Worm (Caenorhabditis elegans): ENCODE results near the gene Y17G7B.21.

Gene Y17G7B.21

ce11 chrII:12006575-12007098 lies 29.2 kb upstream of the Y17G7B.21 start, which contains the start of gene mcm-2 (continued):
- TF ChIP-seq K12H6.12 (tag; optimal IDR thresholded peaks at IDR 0.05) (no peak), egl-18 (GFP tag; IDR thresholded peaks at IDR 0.05) (no peak), F22D6.2 (tag; optimal IDR thresholded peaks at IDR 0.05) (no peak), egl-44 (GFP tag; IDR thresholded peaks at IDR 0.05) (no peak), C06A6.2 (GFP tag; conservative IDR thresholded peaks at IDR 0.05) (no peak), madf-3 (GFP tag; IDR thresholded peaks at IDR 0.05) (no peak), snpc-1.3 (tag; optimal IDR thresholded peaks at IDR 0.05; ENCODE audit: insufficient read depth) (peak; percentile 90), lin-40 (tag; optimal IDR thresholded peaks at IDR 0.05) (no peak), C17E4.6 (GFP tag; IDR thresholded peaks at IDR 0.05) (peak; percentile 90), fkh-3 (tag; optimal IDR thresholded peaks at IDR 0.05) (no peak), nhr-80 (tag; optimal IDR thresholded peaks at IDR 0.05) (peak; percentile 10), ztf-6 (GFP tag; IDR thresholded peaks at IDR 0.05) (no peak), F55B11.4 (tag; optimal IDR thresholded peaks at IDR 0.05; ENCODE audit: borderline replicate concordance, insufficient read depth) (no peak), ceh-100 (GFP tag; IDR thresholded peaks at IDR 0.05) (peak; percentile 80), Y56A3A.18 (GFP tag; IDR thresholded peaks at IDR 0.05) (no peak), Y53G8AR.9 (GFP tag; conservative IDR thresholded peaks at IDR 0.05) (peak; percentile 93; the same call in 1 of the 2 replicates), snpc-4 (GFP tag; optimal IDR thresholded peaks at IDR 0.05) (peak; percentile 59), snpc-4 (tag; optimal IDR thresholded peaks at IDR 0.05) (peak in 3 of 4 experiments; percentile 11 to 75 (median 43)), ekl-4 (GFP tag; IDR thresholded peaks at IDR 0.05) (no peak; the same call in 1 of the 2 replicates), sea-2 (GFP tag; IDR thresholded peaks at IDR 0.05) (no peak), tbx-9 (tag; optimal IDR thresholded peaks at IDR 0.05; ENCODE audit: borderline replicate concordance) (no peak), let-607 (tag; optimal IDR thresholded peaks at IDR 0.05) (no peak), egrh-3 (GFP tag; IDR thresholded peaks at IDR 0.05) (no peak), nhr-27 (tag; optimal IDR thresholded peaks at IDR 0.05) (no peak), Y95B8A.8 (GFP tag; IDR thresholded peaks at IDR 0.05) (peak; percentile 96), ztf-28 (GFP tag; IDR thresholded peaks at IDR 0.05) (peak; percentile 90), T26A5.8 (tag; optimal IDR thresholded peaks at IDR 0.05) (no peak), unc-130 (GFP tag; optimal IDR thresholded peaks at IDR 0.05) (peak; percentile 91), ets-4 (GFP tag; optimal IDR thresholded peaks at IDR 0.05) (no peak), nhr-120 (GFP tag; IDR thresholded peaks at IDR 0.05) (no peak), hmg-1.2 (GFP tag; IDR thresholded peaks at IDR 0.05) (peak; percentile 73)

- no peak for TF ChIP-seq attf-5 (GFP tag; optimal IDR thresholded peaks at IDR 0.05)
- no peak for TF ChIP-seq Y95B8A.8 (GFP tag; IDR thresholded peaks at IDR 0.05)
- no peak for TF ChIP-seq F33H1.4 (GFP tag; IDR thresholded peaks at IDR 0.05)
- TF ChIP-seq lin-26 (GFP tag; IDR thresholded peaks at IDR 0.05), result no peak
- peak; percentile 51; the same call in 1 of the 2 replicates for TF ChIP-seq egrh-3 (GFP tag; IDR thresholded peaks at IDR 0.05)
- TF ChIP-seq nhr-27 (tag; optimal IDR thresholded peaks at IDR 0.05), result no peak
- TF ChIP-seq madf-3 (GFP tag; IDR thresholded peaks at IDR 0.05), result 0 out of 2 replicates have a peak, but pooled peaks have one; percentile 41
- no peak for TF ChIP-seq rec-8 (tag; optimal IDR thresholded peaks at IDR 0.05)
- TF ChIP-seq dpff-1 (tag; optimal IDR thresholded peaks at IDR 0.05), result no peak
- TF ChIP-seq Y79H2A.3 (GFP tag; conservative IDR thresholded peaks at IDR 0.05), result peak; percentile 36; the same call in 1 of the 2 replicates
- no peak for TF ChIP-seq F52B5.7 (tag; optimal IDR thresholded peaks at IDR 0.05)
- no peak for TF ChIP-seq Y53G8AR.9 (GFP tag; conservative IDR thresholded peaks at IDR 0.05)
- peak; percentile 78 for TF ChIP-seq zfh-2 (GFP tag; conservative IDR thresholded peaks at IDR 0.05)
- no peak for TF ChIP-seq ceh-100 (GFP tag; IDR thresholded peaks at IDR 0.05)
- 0 out of 2 replicates have a peak, but pooled peaks have one; percentile 5 for TF ChIP-seq ceh-58 (GFP tag; IDR thresholded peaks at IDR 0.05)
- no peak for TF ChIP-seq hlh-26 (GFP tag; conservative IDR thresholded peaks at IDR 0.05)
Observed at ce11 chrII:12005981-12006380, 28.5 kb upstream of the Y17G7B.21 start.

Measured in whole organism, young adult.